Fruit fly (Drosophila melanogaster): Measurements from ENCODE around the gene Dpy-30L1.

The Dpy-30L1 gene

DNA sequence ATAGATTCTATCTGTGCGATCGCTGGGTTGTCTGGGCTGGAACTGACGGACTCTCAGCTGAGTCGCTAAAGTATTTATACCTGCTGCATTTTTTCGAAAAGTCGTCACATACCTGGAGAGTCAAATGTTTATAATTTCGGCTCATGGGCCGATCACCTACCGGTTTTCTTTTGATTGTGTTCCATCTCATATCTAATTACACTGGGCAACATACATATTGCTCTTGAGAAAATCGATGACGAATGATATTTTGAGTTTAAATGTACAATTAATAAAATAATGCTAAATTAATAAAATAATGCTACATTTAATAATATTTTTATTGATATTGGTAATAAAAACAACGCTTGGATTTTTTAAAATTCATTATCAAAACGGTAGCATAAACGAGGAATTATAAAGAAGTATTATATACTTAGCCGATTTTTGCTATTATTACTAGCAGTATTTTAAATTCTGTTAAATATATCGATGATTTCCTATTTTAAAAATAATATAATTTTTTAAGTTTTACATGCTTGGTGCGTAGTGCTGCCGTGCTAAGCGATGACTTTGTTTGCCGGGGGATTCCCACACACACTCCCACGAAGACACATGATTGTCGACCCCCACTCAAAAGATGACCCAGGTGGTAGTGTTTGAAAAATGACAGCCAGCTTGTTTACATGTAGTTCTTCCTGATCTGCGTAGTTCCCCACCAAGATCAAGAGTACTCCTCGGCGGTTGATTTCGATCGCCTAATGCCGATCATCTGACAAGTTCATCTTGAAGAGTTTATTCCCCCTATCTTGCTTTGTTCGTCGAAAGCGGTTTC lies 43.0 kb upstream of the Dpy-30L1 start, which contains the start of gene CG7294:
Gene CG7294, minus strand, starts transcription at position 51 of the 814 bp plus-strand sequence.
- TF ChIP-seq rn (GFP tag; IDR thresholded peaks at IDR 0.05) (no peak), Pif1B (GFP tag; optimal IDR thresholded peaks at IDR 0.05) (no peak), CG10348 (GFP tag; IDR thresholded peaks at IDR 0.05) (no peak), CG17806 (tag; optimal IDR thresholded peaks at IDR 0.05) (no peak), fd96Ca (GFP tag; IDR thresholded peaks at IDR 0.05) (no peak), CG8301 (tag; optimal IDR thresholded peaks at IDR 0.05) (no peak), Snoo (tag; optimal IDR thresholded peaks at IDR 0.05) (no peak), CG14655 (GFP tag; optimal IDR thresholded peaks at IDR 0.05) (no peak), Pif1A (GFP tag; optimal IDR thresholded peaks at IDR 0.05) (no peak), CG12605 (GFP tag; IDR thresholded peaks at IDR 0.05) (no peak), gl (tag; optimal IDR thresholded peaks at IDR 0.05) (no peak)

DNA sequence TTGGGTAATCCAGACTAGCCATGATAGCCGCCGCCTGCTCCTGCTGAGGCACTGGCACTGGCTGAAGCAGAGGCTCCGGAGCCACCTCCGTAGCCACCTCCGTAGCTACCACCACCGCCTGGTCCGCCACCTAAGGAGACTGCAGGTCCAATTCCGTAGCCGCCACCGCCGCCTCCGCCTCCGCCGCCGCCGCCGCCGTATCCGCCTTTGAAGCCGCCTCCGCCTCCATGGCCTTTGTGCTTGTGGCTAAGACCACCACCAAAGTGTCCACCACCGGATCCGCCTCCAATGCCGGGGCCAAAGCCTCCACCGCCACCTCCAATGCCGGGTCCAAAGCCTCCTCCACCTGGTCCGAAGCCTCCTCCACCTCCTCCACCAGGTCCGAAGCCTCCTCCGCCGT lies 39.4 kb upstream of the Dpy-30L1 start:
- TF ChIP-seq CG15710 (tag; optimal IDR thresholded peaks at IDR 0.05) (no peak), CG9948 (tag; optimal IDR thresholded peaks at IDR 0.05) (no peak), Pif1A (GFP tag; optimal IDR thresholded peaks at IDR 0.05) (no peak), CG4496 (GFP tag; IDR thresholded peaks at IDR 0.05) (no peak), CG34367 (tag; optimal IDR thresholded peaks at IDR 0.05) (no peak), CG13204 (GFP tag; optimal IDR thresholded peaks at IDR 0.05) (no peak), Pif1B (GFP tag; optimal IDR thresholded peaks at IDR 0.05) (no peak), CG12605 (GFP tag; IDR thresholded peaks at IDR 0.05) (no peak), fd96Ca (GFP tag; IDR thresholded peaks at IDR 0.05) (no peak), Snoo (tag; optimal IDR thresholded peaks at IDR 0.05) (no peak), D1 (tag; optimal IDR thresholded peaks at IDR 0.05) (no peak), gl (tag; optimal IDR thresholded peaks at IDR 0.05) (no peak), CG32121 (GFP tag; IDR thresholded peaks at IDR 0.05) (no peak), CG14655 (GFP tag; optimal IDR thresholded peaks at IDR 0.05) (no peak), CG10348 (GFP tag; IDR thresholded peaks at IDR 0.05) (no peak), Ets98B (GFP tag; IDR thresholded peaks at IDR 0.05) (no peak), rn (GFP tag; IDR thresholded peaks at IDR 0.05) (no peak), CG17806 (tag; optimal IDR thresholded peaks at IDR 0.05) (no peak), CG8159 (tag; optimal IDR thresholded peaks at IDR 0.05) (no peak)

DNA sequence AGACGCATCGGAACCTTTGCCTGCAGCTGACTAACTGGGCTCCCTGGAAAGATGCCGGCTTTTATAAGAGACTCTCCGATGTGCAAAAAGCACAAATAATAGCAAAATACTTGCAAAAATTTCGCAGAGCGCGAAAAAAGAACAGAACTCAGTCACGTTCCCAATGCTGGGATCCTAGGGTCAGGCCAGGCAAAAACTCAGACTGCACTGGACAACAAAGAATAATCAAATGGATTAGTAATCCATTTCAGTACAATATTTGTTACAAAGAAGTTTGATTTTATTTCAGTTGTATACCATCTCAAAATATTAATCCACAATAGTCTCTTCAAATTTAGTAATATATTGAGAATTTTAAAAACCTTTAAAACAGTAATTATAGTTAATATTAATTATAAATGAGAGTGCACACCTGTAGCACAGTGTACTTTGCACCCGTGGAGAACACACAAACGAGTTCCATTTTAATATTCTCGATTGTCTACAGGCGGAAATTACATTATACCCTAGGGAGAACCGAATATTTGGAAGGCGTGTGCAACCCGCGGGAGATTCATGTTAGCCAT lies 38.3 kb upstream of the Dpy-30L1 start, which contains the start of gene CG17108:
Gene CG17108, minus strand, starts transcription at position 51 of the 566 bp plus-strand sequence.
- TF ChIP-seq CG34367 (tag; optimal IDR thresholded peaks at IDR 0.05) (no peak), CG10348 (GFP tag; IDR thresholded peaks at IDR 0.05) (no peak), CG4496 (GFP tag; IDR thresholded peaks at IDR 0.05) (no peak), CG15710 (tag; optimal IDR thresholded peaks at IDR 0.05) (peak; percentile 36), CG8301 (tag; optimal IDR thresholded peaks at IDR 0.05) (no peak), Pif1A (GFP tag; optimal IDR thresholded peaks at IDR 0.05) (no peak), Snoo (tag; optimal IDR thresholded peaks at IDR 0.05) (no peak), EcR (GFP tag; optimal IDR thresholded peaks at IDR 0.05) (no peak), Pif1B (GFP tag; optimal IDR thresholded peaks at IDR 0.05) (no peak), CG14655 (GFP tag; optimal IDR thresholded peaks at IDR 0.05) (peak; percentile 6), Ets98B (GFP tag; IDR thresholded peaks at IDR 0.05) (no peak), CG9948 (tag; optimal IDR thresholded peaks at IDR 0.05) (peak; percentile 32), rn (GFP tag; IDR thresholded peaks at IDR 0.05) (no peak), CG32121 (GFP tag; IDR thresholded peaks at IDR 0.05) (no peak), CG17806 (tag; optimal IDR thresholded peaks at IDR 0.05) (no peak), gl (tag; optimal IDR thresholded peaks at IDR 0.05) (no peak), CG12605 (GFP tag; IDR thresholded peaks at IDR 0.05) (no peak), CG13204 (GFP tag; optimal IDR thresholded peaks at IDR 0.05) (no peak), D1 (tag; optimal IDR thresholded peaks at IDR 0.05) (no peak), CG8159 (tag; optimal IDR thresholded peaks at IDR 0.05) (peak; percentile 55), fd96Ca (GFP tag; IDR thresholded peaks at IDR 0.05) (no peak)

DNA sequence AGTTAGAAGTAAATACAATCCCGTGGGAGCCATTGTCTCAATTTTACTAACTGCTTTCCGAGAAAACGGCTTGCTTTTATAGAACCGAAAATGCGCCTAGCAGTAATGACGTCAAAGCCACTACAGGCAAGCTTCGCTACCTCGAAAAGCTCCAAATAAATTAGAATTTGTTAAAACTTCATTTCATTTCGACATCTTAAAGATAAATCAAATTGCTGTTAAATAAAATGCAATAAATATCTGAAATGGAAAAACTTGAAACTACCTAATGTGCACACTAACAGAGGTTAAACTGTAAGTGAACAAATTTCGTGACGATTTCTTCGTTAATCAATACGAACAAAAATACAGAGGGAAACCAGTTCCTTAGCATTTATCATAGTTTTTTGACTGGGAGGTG lies 34.5 kb upstream of the Dpy-30L1 start, which contains the start of gene CG7300:
Gene CG7300, minus strand, starts transcription at position 52 of the 400 bp plus-strand sequence.
- no peak for TF ChIP-seq Pif1B (GFP tag; optimal IDR thresholded peaks at IDR 0.05)
- no peak for TF ChIP-seq EcR (GFP tag; optimal IDR thresholded peaks at IDR 0.05)
- TF ChIP-seq CG34367 (tag; optimal IDR thresholded peaks at IDR 0.05): no peak
- TF ChIP-seq CG32121 (GFP tag; IDR thresholded peaks at IDR 0.05): no peak
- TF ChIP-seq CG13204 (GFP tag; optimal IDR thresholded peaks at IDR 0.05): no peak
- TF ChIP-seq CG8301 (tag; optimal IDR thresholded peaks at IDR 0.05): no peak
- TF ChIP-seq CG12605 (GFP tag; IDR thresholded peaks at IDR 0.05): no peak
- TF ChIP-seq CG14655 (GFP tag; optimal IDR thresholded peaks at IDR 0.05): no peak
- TF ChIP-seq CG17806 (tag; optimal IDR thresholded peaks at IDR 0.05): no peak

DNA sequence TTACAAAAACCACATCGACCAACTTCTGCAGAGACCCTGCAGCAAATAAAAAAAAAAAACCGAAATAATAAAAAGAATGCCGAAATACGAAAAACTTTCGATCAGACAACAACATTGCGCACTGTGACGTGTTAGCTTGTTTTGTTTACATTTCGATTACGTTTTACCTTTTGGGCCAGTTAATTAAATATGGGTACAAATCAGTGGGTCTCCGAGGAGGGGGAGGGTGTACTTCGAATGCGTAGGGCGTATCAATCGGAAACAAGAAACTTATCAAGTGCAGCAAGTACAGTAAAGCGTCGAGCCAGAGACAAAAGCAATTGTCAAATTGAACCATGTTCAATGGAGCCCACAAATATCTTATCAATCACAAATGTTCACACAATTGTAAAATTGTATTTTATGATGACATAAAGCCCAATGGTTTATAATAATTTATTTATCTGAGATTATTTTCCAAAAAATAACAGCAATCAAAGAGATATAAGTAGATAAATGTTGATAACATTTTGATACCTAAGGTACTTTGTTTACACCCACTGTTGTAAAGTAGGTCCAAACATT lies 30.9 kb upstream of the Dpy-30L1 start, which contains the start of gene Lip1:
Gene Lip1, minus strand, starts transcription at position 46 of the 564 bp plus-strand sequence.
- TF ChIP-seq EcR (GFP tag; optimal IDR thresholded peaks at IDR 0.05): no peak
- TF ChIP-seq CG8159 (tag; optimal IDR thresholded peaks at IDR 0.05): no peak
- TF ChIP-seq CG14655 (GFP tag; optimal IDR thresholded peaks at IDR 0.05): no peak
- no peak for TF ChIP-seq CG32121 (GFP tag; IDR thresholded peaks at IDR 0.05)
- TF ChIP-seq CG15710 (tag; optimal IDR thresholded peaks at IDR 0.05): no peak
- TF ChIP-seq CG13204 (GFP tag; optimal IDR thresholded peaks at IDR 0.05): no peak
- no peak for TF ChIP-seq gl (tag; optimal IDR thresholded peaks at IDR 0.05)
- no peak for TF ChIP-seq CG8301 (tag; optimal IDR thresholded peaks at IDR 0.05)
- no peak for TF ChIP-seq Pif1B (GFP tag; optimal IDR thresholded peaks at IDR 0.05)
